Worm (Caenorhabditis elegans): ENCODE measurements around the gene F13C5.3.

Gene F13C5.3

ce11 chrX:555043-555791 is 44.2 kb downstream of the F13C5.3 start:
- TF ChIP-seq fos-1 (tag; optimal IDR thresholded peaks at IDR 0.05) = peak; percentile 64
- no peak for TF ChIP-seq lin-11 (tag; optimal IDR thresholded peaks at IDR 0.05)
- no peak for TF ChIP-seq aly-2 (tag; optimal IDR thresholded peaks at IDR 0.05)

DNA sequence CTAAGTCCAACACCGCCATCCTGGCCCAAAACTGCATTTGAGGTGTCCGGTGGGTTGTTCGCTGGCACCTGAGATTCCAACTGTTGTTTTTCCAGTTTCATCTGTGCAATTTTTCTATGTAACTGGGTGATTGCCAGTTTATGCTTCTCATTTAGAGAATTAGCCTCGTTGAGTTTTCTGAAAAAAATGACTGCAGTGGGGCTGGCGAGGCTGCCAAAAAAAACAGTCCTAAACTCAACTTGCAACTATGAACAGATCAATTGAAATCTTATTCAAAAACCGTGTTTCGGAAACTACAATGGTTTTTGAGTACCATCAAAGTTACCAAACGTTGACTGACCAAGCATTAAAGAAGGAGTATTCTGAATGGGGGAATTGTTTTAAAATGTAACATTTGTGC is 45.5 kb downstream of the F13C5.3 start, which contains the start of gene F57C12.6:
Gene F57C12.6 (minus strand): TSS at position 101 of the 400 bp plus-strand sequence.
- no peak for TF ChIP-seq elt-1 (tag; optimal IDR thresholded peaks at IDR 0.05)
- no peak for TF ChIP-seq nhr-25 (tag; optimal IDR thresholded peaks at IDR 0.05)
- TF ChIP-seq sma-9 (GFP tag; optimal IDR thresholded peaks at IDR 0.05) = no peak
- no peak for TF ChIP-seq sma-9 (tag; optimal IDR thresholded peaks at IDR 0.05)
- no peak for TF ChIP-seq mbf-1 (tag; optimal IDR thresholded peaks at IDR 0.05)
- TF ChIP-seq aly-2 (tag; optimal IDR thresholded peaks at IDR 0.05) = no peak
- TF ChIP-seq alr-1 (tag; optimal IDR thresholded peaks at IDR 0.05) = no peak
- no peak for TF ChIP-seq nhr-6 (tag; optimal IDR thresholded peaks at IDR 0.05)
- TF ChIP-seq gmeb-1 (tag; optimal IDR thresholded peaks at IDR 0.05) = no peak
- TF ChIP-seq R02D3.7 (tag; optimal IDR thresholded peaks at IDR 0.05) = no peak
- no peak for TF ChIP-seq ama-1 (optimal IDR thresholded peaks at IDR 0.05)
- TF ChIP-seq nhr-12 (tag; optimal IDR thresholded peaks at IDR 0.05) = no peak
- no peak for TF ChIP-seq elt-3 (tag; optimal IDR thresholded peaks at IDR 0.05)
- TF ChIP-seq egl-27 (tag; optimal IDR thresholded peaks at IDR 0.05) = no peak
- TF ChIP-seq sma-3 (GFP tag; optimal IDR thresholded peaks at IDR 0.05) = no peak
- TF ChIP-seq ZK546.5 (tag; optimal IDR thresholded peaks at IDR 0.05) = no peak
- TF ChIP-seq mab-5 (tag; optimal IDR thresholded peaks at IDR 0.05) = no peak
- no peak for TF ChIP-seq nhr-129 (tag; optimal IDR thresholded peaks at IDR 0.05)
- no peak for TF ChIP-seq sem-4 (tag; optimal IDR thresholded peaks at IDR 0.05)
- TF ChIP-seq blmp-1 (tag; optimal IDR thresholded peaks at IDR 0.05; ENCODE audit: insufficient read depth) = no peak
- TF ChIP-seq nhr-11 (tag; optimal IDR thresholded peaks at IDR 0.05) = no peak

ce11 chrX:553420-553819 is 46.0 kb downstream of the F13C5.3 start:
- peak; percentile 97 for TF ChIP-seq fos-1 (tag; optimal IDR thresholded peaks at IDR 0.05)
- TF ChIP-seq sma-9 (GFP tag; optimal IDR thresholded peaks at IDR 0.05) = peak; percentile 5
- TF ChIP-seq sma-9 (tag; optimal IDR thresholded peaks at IDR 0.05) = no peak
- no peak for TF ChIP-seq nhr-6 (tag; optimal IDR thresholded peaks at IDR 0.05)
- TF ChIP-seq C34F6.9 (tag; optimal IDR thresholded peaks at IDR 0.05) = no peak
- TF ChIP-seq mab-5 (tag; optimal IDR thresholded peaks at IDR 0.05) = no peak

- TF ChIP-seq nhr-11 (tag; optimal IDR thresholded peaks at IDR 0.05) = no peak
- peak; percentile 1 for TF ChIP-seq snpc-4 (tag; optimal IDR thresholded peaks at IDR 0.05)
- peak; percentile 85 for TF ChIP-seq fos-1 (tag; optimal IDR thresholded peaks at IDR 0.05)
These were observed 48.1 kb downstream of the F13C5.3 start, which contains the start of gene F57C12.2 for ce11 chrX:551175-551729. F57C12.2 (minus strand) TSS chrX:551392.

Measured in whole organism, L2 larva.